Worm (Caenorhabditis elegans) whole organism, early embryonic: ENCODE measurements around the gene F52C9.3.

ENCODE experiments used
- ama-1 ChIP-seq: fragments of 150-350 bp; optimal IDR thresholded peaks from 2 replicates; lab custom pipeline; 2014
- pes-1 ChIP-seq: fragments of 200-800 bp; sonication (Bioruptor generic); IDR thresholded peaks from 2 replicates; pipeline ENCODE4 v1.3.6; 2022; ENCODE audit warnings: missing genetic modification reagents, missing genetic modification characterization, missing compliant biosample characterization
- scrt-1 ChIP-seq: fragments of 200-800 bp; sonication (Bioruptor generic); IDR thresholded peaks from 2 replicates; pipeline ENCODE4 v1.3.6; 2022; ENCODE audit warnings: missing genetic modification characterization, missing compliant biosample characterization
- tra-4 ChIP-seq: sonication (generic microtip); optimal IDR thresholded peaks from 2 replicates; lab custom pipeline; 2017; ENCODE audit warnings: missing genetic modification characterization, missing compliant biosample characterization

- TF ChIP-seq scrt-1 (GFP tag; lab: Robert Waterston, UW): no peak
- no peak for TF ChIP-seq ama-1
- no peak for TF ChIP-seq pes-1 (GFP tag; lab: Robert Waterston, UW)
- TF ChIP-seq tra-4: no peak
These were observed 36.2 kb upstream of the F52C9.3 start for ce11 chrIII:5285484-5285883.
